Worm (Caenorhabditis elegans) whole organism, L4/young adult: ENCODE data around the gene C34F11.8.

ENCODE experiments used
- W03F9.2 ChIP-seq: fragments of 150-350 bp; optimal IDR thresholded peaks from 2 replicates; lab custom pipeline; 2014; ENCODE audit warnings: missing biosample characterization, missing genetic modification characterization
- dao-5 ChIP-seq: sonication (generic microtip); optimal IDR thresholded peaks from 2 replicates; lab custom pipeline; 2016; ENCODE audit warnings: missing genotype, missing genetic modification characterization, moderate library complexity, missing compliant biosample characterization
- him-1 ChIP-seq: sonication (generic microtip); optimal IDR thresholded peaks from 2 replicates; lab custom pipeline; 2016; ENCODE audit warnings: missing genotype, missing genetic modification reagents, missing genetic modification characterization, missing compliant biosample characterization

DNA sequence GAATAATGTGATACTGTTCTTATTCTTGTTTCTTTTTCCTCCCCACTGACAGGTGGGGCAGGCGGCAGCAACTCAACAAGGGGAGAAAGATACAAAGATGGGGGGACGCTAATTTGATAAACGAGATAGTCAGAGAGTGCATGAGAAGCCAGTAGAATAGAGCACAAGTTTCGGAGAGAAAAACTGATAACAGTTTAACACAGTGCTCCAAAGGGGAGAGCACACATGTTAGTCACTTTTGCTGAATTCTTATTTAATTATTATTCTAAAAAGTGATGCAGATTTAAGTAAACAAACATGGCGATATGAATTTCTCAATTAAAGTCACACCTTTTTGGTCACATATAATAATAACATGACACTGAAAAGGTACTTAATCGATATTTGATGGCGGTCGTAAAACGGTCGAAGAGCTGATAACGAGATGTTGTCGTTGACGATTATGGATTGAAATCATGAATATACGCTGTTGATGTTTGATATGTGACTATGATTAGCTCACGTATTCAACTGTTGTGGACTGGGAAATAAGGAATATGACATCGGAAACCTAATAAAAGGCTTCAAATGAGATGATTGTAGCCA is 24.7 kb downstream of the C34F11.8 start:
- TF ChIP-seq W03F9.2 (no peak), dao-5 (tag; lab: Kevin White, UChicago) (no peak), him-1 (tag; lab: Kevin White, UChicago) (no peak)
